Worm (Caenorhabditis elegans) whole organism, L4 larva: ENCODE measurements around the gene tag-180.
A peak's percentile ranks its signal among the peaks of the same experiment; 100 is the strongest.

ENCODE experiments used
- F10B5.3 ChIP-seq: sonication (generic microtip); optimal IDR thresholded peaks from 2 replicates; lab custom pipeline; 2016; ENCODE audit warnings: mild to moderate bottlenecking, missing genetic modification characterization, missing compliant biosample characterization
- Y75B8A.6 ChIP-seq: fragments of 200-800 bp; sonication (Bioruptor generic); IDR thresholded peaks from 2 replicates; pipeline ENCODE4 v1.3.6; 2022; ENCODE audit warnings: missing genetic modification reagents, missing genetic modification characterization, missing compliant biosample characterization
- aha-1 ChIP-seq: fragments of 150-350 bp; peaks from one replicate; lab custom pipeline; 2014; ENCODE audit warnings: missing biosample characterization, missing genetic modification characterization
- ama-1 ChIP-seq: fragments of 150-350 bp; optimal IDR thresholded peaks from 2 replicates; lab custom pipeline; 2014; ENCODE audit warnings: inconsistent platforms, mixed read lengths
- ceh-20 ChIP-seq: fragments of 200-800 bp; sonication (Bioruptor generic); IDR thresholded peaks from 2 replicates; pipeline ENCODE4 v1.3.6; 2022; ENCODE audit warnings: missing genetic modification reagents, missing genetic modification characterization, missing compliant biosample characterization
- ceh-28 ChIP-seq: fragments of 150-350 bp; optimal IDR thresholded peaks from 2 replicates; lab custom pipeline; 2014; ENCODE audit warnings: missing biosample characterization, missing genetic modification reagents, missing genetic modification characterization
- cey-2 ChIP-seq: sonication (generic microtip); optimal IDR thresholded peaks from 3 replicates; lab custom pipeline; 2017; ENCODE audit warnings: missing genetic modification characterization, mild to moderate bottlenecking, missing compliant biosample characterization, antibody characterized with exemption, borderline replicate concordance; ENCODE audit not compliant: insufficient read depth
- daf-12 ChIP-seq: fragments of 150-350 bp; optimal IDR thresholded peaks from 2 replicates; lab custom pipeline; 2014; ENCODE audit warnings: missing biosample characterization, missing genetic modification reagents, missing genetic modification characterization
- daf-16 ChIP-seq, 3 experiments: sonication (generic microtip); optimal IDR thresholded peaks; 2 replicates each; lab custom pipeline; 2016 to 2017; ENCODE audit warnings: missing genetic modification characterization in 3 of 3, missing genetic modification reagents in 3 of 3, mild to moderate bottlenecking in 2 of 3, missing compliant biosample characterization in 2 of 3, missing biosample characterization in 1 of 3, moderate library complexity in 1 of 3
- daf-19 ChIP-seq: fragments of 200-800 bp; sonication (Bioruptor generic); conservative IDR thresholded peaks from 2 replicates; pipeline ENCODE4 v1.3.6; 2022; ENCODE audit warnings: missing genetic modification characterization, missing compliant biosample characterization
- dmd-6 ChIP-seq: fragments of 200-800 bp; sonication (Bioruptor generic); IDR thresholded peaks from 2 replicates; pipeline ENCODE4 v1.3.6; 2022; ENCODE audit warnings: missing genetic modification reagents, missing genetic modification characterization, missing compliant biosample characterization
- duxl-1 ChIP-seq: sonication (generic microtip); optimal IDR thresholded peaks from 2 replicates; lab custom pipeline; 2016; ENCODE audit warnings: mild to moderate bottlenecking, missing genetic modification characterization, moderate library complexity, missing compliant biosample characterization; ENCODE audit not compliant: poor library complexity
- egl-43 ChIP-seq: fragments of 200-800 bp; sonication (Bioruptor generic); IDR thresholded peaks from 2 replicates; pipeline ENCODE4 v1.3.6; 2022; ENCODE audit warnings: missing genetic modification reagents, missing genetic modification characterization, missing compliant biosample characterization
- fos-1 ChIP-seq: fragments of 150-350 bp; optimal IDR thresholded peaks from 2 replicates; lab custom pipeline; 2014; ENCODE audit warnings: missing biosample characterization, missing genetic modification characterization
- hmg-1.1 ChIP-seq: fragments of 200-800 bp; sonication (Bioruptor generic); IDR thresholded peaks from 2 replicates; pipeline ENCODE4 v1.3.6; 2022; ENCODE audit warnings: missing genetic modification reagents, missing genetic modification characterization, missing compliant biosample characterization
- lin-1 ChIP-seq: fragments of 200-800 bp; sonication (Bioruptor generic); IDR thresholded peaks from 2 replicates; pipeline ENCODE4 v1.3.6; 2022; ENCODE audit warnings: missing genetic modification reagents, missing genetic modification characterization, missing compliant biosample characterization
- lin-38 ChIP-seq: fragments of 200-800 bp; sonication (Bioruptor generic); IDR thresholded peaks from 2 replicates; pipeline ENCODE4 v1.3.6; 2022; ENCODE audit warnings: missing genetic modification reagents, missing genetic modification characterization, missing compliant biosample characterization
- mdl-1 ChIP-seq, 2 experiments: fragments of 150-350 bp in 1 of 2; sonication (generic microtip) in 1 of 2; optimal IDR thresholded peaks; 2 replicates each; lab custom pipeline; 2014 to 2017; ENCODE audit warnings: missing biosample characterization in 2 of 2, missing genetic modification characterization in 2 of 2
- mdt-29 ChIP-seq: fragments of 200-800 bp; sonication (Bioruptor generic); IDR thresholded peaks from 2 replicates; pipeline ENCODE4 v1.3.6; 2022; ENCODE audit warnings: missing genetic modification reagents, missing genetic modification characterization, missing compliant biosample characterization
- mxl-3 ChIP-seq: fragments of 200-800 bp; sonication (Bioruptor generic); optimal IDR thresholded peaks from 2 replicates; lab custom pipeline; 2018; ENCODE audit warnings: mild to moderate bottlenecking, missing genetic modification characterization, missing compliant biosample characterization
- nhr-11 ChIP-seq: fragments of 150-350 bp; optimal IDR thresholded peaks from 2 replicates; lab custom pipeline; 2014; ENCODE audit warnings: missing biosample characterization, missing genetic modification characterization
- nhr-111 ChIP-seq: fragments of 200-800 bp; sonication (Bioruptor generic); optimal IDR thresholded peaks from 2 replicates; lab custom pipeline; 2018; ENCODE audit warnings: mild to moderate bottlenecking, missing genetic modification characterization, missing compliant biosample characterization
- nhr-28 ChIP-seq: fragments of 150-350 bp; optimal IDR thresholded peaks from 2 replicates; lab custom pipeline; 2014; ENCODE audit warnings: missing biosample characterization, missing genetic modification characterization
- nhr-41 ChIP-seq: fragments of 200-800 bp; sonication (Bioruptor generic); IDR thresholded peaks from 2 replicates; pipeline ENCODE4 v1.3.6; 2022; ENCODE audit warnings: missing genetic modification reagents, missing genetic modification characterization, missing compliant biosample characterization
- pha-4 ChIP-seq, 2 experiments: fragments of 150-350 bp in 1 of 2; fragments of 200-800 bp in 1 of 2; sonication (Bioruptor generic) in 1 of 2; IDR thresholded peaks in 1 of 2; optimal IDR thresholded peaks in 1 of 2; 2 replicates each; pipeline versions ENCODE4 v1.3.6 to Lab custom; 2014 to 2022; ENCODE audit warnings: missing genetic modification characterization in 2 of 2, missing genetic modification reagents in 2 of 2, missing biosample characterization in 1 of 2, missing compliant biosample characterization in 1 of 2
- pqm-1 ChIP-seq: sonication (generic microtip); optimal IDR thresholded peaks from 2 replicates; lab custom pipeline; 2017; ENCODE audit warnings: missing biosample characterization, missing genetic modification characterization
- rbr-2 ChIP-seq: sonication (generic microtip); optimal IDR thresholded peaks from 2 replicates; lab custom pipeline; 2016; ENCODE audit warnings: missing genotype, missing genetic modification characterization, missing compliant biosample characterization
- skn-1 ChIP-seq: fragments of 150-350 bp; optimal IDR thresholded peaks from 2 replicates; lab custom pipeline; 2014; ENCODE audit warnings: missing biosample characterization, missing genetic modification characterization
- snpc-1.2 ChIP-seq: fragments of 200-800 bp; sonication (Bioruptor generic); IDR thresholded peaks from 2 replicates; pipeline ENCODE4 v1.3.6; 2022; ENCODE audit warnings: missing genetic modification reagents, missing genetic modification characterization, missing compliant biosample characterization
- unc-130 ChIP-seq: sonication (generic microtip); optimal IDR thresholded peaks from 2 replicates; lab custom pipeline; 2016; ENCODE audit warnings: missing genetic modification reagents, missing genetic modification characterization, missing compliant biosample characterization
- unc-39 ChIP-seq: sonication (generic microtip); optimal IDR thresholded peaks from 2 replicates; lab custom pipeline; 2017; ENCODE audit warnings: missing biosample characterization, missing genetic modification characterization
- unc-62 ChIP-seq, 3 experiments: fragments of 150-350 bp in 1 of 3; sonication (generic microtip); optimal IDR thresholded peaks in 2 of 3; peaks in 1 of 3; 1 replicate in 1 of 3; 2 replicates in 2 of 3; lab custom pipeline; 2014 to 2017; ENCODE audit warnings: missing biosample characterization in 3 of 3, missing genetic modification characterization in 3 of 3, missing genetic modification reagents in 3 of 3, missing genotype in 1 of 3
- vab-7 ChIP-seq: fragments of 200-800 bp; sonication (Bioruptor generic); IDR thresholded peaks from 2 replicates; pipeline ENCODE4 v1.3.6; 2022; ENCODE audit warnings: missing genetic modification reagents, missing genetic modification characterization, missing compliant biosample characterization

tag-180 gene

ce11 chrII:11345570-11346029 is 16.4 kb upstream of the tag-180 start, which contains the start of gene nduf-11 (continued):
- TF ChIP-seq rbr-2 (peak; percentile 77), nhr-111 (GFP tag; lab: Kevin White, UChicago) (no peak), ceh-20 (GFP tag; lab: Robert Waterston, UW) (peak; percentile 72), duxl-1 (tag; lab: Kevin White, UChicago) (peak; percentile 55), mdt-29 (peak; percentile 29; the same call in 1 of the 2 replicates), egl-43 (GFP tag; lab: Robert Waterston, UW) (0 out of 2 replicates have a peak, but pooled peaks have one; percentile 3), unc-130 (GFP tag; lab: Kevin White, UChicago) (peak; percentile 28), cey-2 (tag; lab: Kevin White, UChicago) (no peak), F10B5.3 (tag; lab: Kevin White, UChicago) (peak; percentile 49), nhr-28 (tag; lab: Kevin White, UChicago) (peak; percentile 51), hmg-1.1 (peak; percentile 61), pha-4 (GFP tag; IDR thresholded peaks at IDR 0.05; lab: Robert Waterston, UW) (peak; percentile 77; the same call in 1 of the 2 replicates), pha-4 (tag; optimal IDR thresholded peaks at IDR 0.05; lab: Kevin White, UChicago) (peak; percentile 64), nhr-41 (no peak), dmd-6 (GFP tag; lab: Robert Waterston, UW) (peak; percentile 63), ama-1 (lab: Kevin White, UChicago) (peak; percentile 18), Y75B8A.6 (GFP tag; lab: Robert Waterston, UW) (no peak), vab-7 (GFP tag; lab: Robert Waterston, UW) (no peak), mdl-1 (tag; optimal IDR thresholded peaks at IDR 0.05; lab: Kevin White, UChicago) (peak in 1 of 2 experiments; percentile 19), ceh-28 (no peak), lin-1 (GFP tag; lab: Robert Waterston, UW) (no peak), nhr-11 (tag; lab: Kevin White, UChicago) (peak; percentile 53)

ce11 chrII:11344554-11344953 is 15.3 kb upstream of the tag-180 start:
- TF ChIP-seq aha-1 (tag; lab: Kevin White, UChicago) = peak; percentile 91
- no peak for TF ChIP-seq mxl-3 (GFP tag; lab: Kevin White, UChicago)

ce11 chrII:11343300-11343869 is 14.2 kb upstream of the tag-180 start, which contains the start of gene lgc-20:
TSS of gene lgc-20 (minus strand) at chrII:11343610.
- TF ChIP-seq vab-7 (GFP tag; lab: Robert Waterston, UW) = no peak
- no peak for TF ChIP-seq daf-16 (GFP tag; optimal IDR thresholded peaks at IDR 0.05; lab: Kevin White, UChicago)
- TF ChIP-seq daf-16 (tag; optimal IDR thresholded peaks at IDR 0.05; lab: Kevin White, UChicago) = peak; percentile 20
- no peak for TF ChIP-seq nhr-111 (GFP tag; lab: Kevin White, UChicago)
- TF ChIP-seq rbr-2 = no peak
- TF ChIP-seq unc-39 (tag; lab: Kevin White, UChicago) = no peak
- TF ChIP-seq snpc-1.2 (GFP tag; lab: Robert Waterston, UW) = no peak
- TF ChIP-seq skn-1 = no peak
- no peak for TF ChIP-seq pha-4 (GFP tag; IDR thresholded peaks at IDR 0.05; lab: Robert Waterston, UW)
- TF ChIP-seq pha-4 (tag; optimal IDR thresholded peaks at IDR 0.05; lab: Kevin White, UChicago) = no peak
- no peak for TF ChIP-seq hmg-1.1
- TF ChIP-seq unc-62 (GFP tag; optimal IDR thresholded peaks at IDR 0.05 in 1 of 2; lab: Kevin White, UChicago) = peak in 1 of 2 experiments; percentile 51
- no peak for TF ChIP-seq unc-62 (tag; optimal IDR thresholded peaks at IDR 0.05; lab: Kevin White, UChicago)
- no peak for TF ChIP-seq daf-12 (tag; lab: Kevin White, UChicago)
- TF ChIP-seq daf-19 = 0 out of 2 replicates have a peak, but pooled peaks have one; percentile 75
- no peak for TF ChIP-seq fos-1
- peak; percentile 37 for TF ChIP-seq aha-1 (tag; lab: Kevin White, UChicago)
- TF ChIP-seq pqm-1 = no peak
- no peak for TF ChIP-seq lin-38 (GFP tag; lab: Robert Waterston, UW)
